Fruit fly (Drosophila melanogaster) whole organism, wandering third instar larva: ENCODE data around the gene Lrch.

Experiments
- Abd-B ChIP-seq: fragments of >200 bp; optimal IDR thresholded peaks from 2 replicates; lab custom pipeline; 2017; ENCODE audit warnings: missing biosample characterization, missing genetic modification characterization
- CG9705 ChIP-seq: fragments of 200-800 bp; sonication (Bioruptor generic); optimal IDR thresholded peaks from 2 replicates; lab custom pipeline; 2018; ENCODE audit warnings: missing biosample characterization, mild to moderate bottlenecking, missing genetic modification characterization
- CrebA ChIP-seq: fragments of 200-800 bp; sonication (Bioruptor generic); optimal IDR thresholded peaks from 2 replicates; lab custom pipeline; 2016; ENCODE audit warnings: missing biosample characterization, mild to moderate bottlenecking, missing genetic modification characterization, borderline replicate concordance
- Dfd ChIP-seq: fragments of >200 bp; optimal IDR thresholded peaks from 2 replicates; lab custom pipeline; 2017; ENCODE audit warnings: missing biosample characterization, missing genetic modification characterization
- Dif ChIP-seq: fragments of 200-275, 200-300 bp; sonication (Bioruptor generic); optimal IDR thresholded peaks from 2 replicates; lab custom pipeline; 2018; ENCODE audit warnings: missing biosample characterization, missing genetic modification characterization; ENCODE audit not compliant: partially characterized antibody
- GATAd ChIP-seq: sonication (Bioruptor generic); optimal IDR thresholded peaks from 2 replicates; lab custom pipeline; 2016; ENCODE audit warnings: missing biosample characterization, missing genetic modification characterization
- HLH106 ChIP-seq: fragments of 200-800 bp; optimal IDR thresholded peaks from 3 replicates; lab custom pipeline; 2019; ENCODE audit warnings: missing biosample characterization, mild to moderate bottlenecking, missing genetic modification characterization, moderate library complexity
- Hnf4 ChIP-seq: fragments of 200-800 bp; sonication (Bioruptor generic); optimal IDR thresholded peaks from 2 replicates; lab custom pipeline; 2016; ENCODE audit warnings: missing biosample characterization, mild to moderate bottlenecking, missing genetic modification characterization
- Hr78 ChIP-seq: fragments of >200 bp; optimal IDR thresholded peaks from 2 replicates; lab custom pipeline; 2017; ENCODE audit warnings: missing biosample characterization, missing genetic modification characterization
- Hr83 ChIP-seq: fragments of 200-300 bp; sonication (Bioruptor generic); optimal IDR thresholded peaks from 2 replicates; lab custom pipeline; 2016; ENCODE audit warnings: missing biosample characterization, mild to moderate bottlenecking, missing genetic modification characterization, moderate library complexity; ENCODE audit not compliant: poor library complexity, severe bottlenecking
- N ChIP-seq: fragments of >200 bp; optimal IDR thresholded peaks from 2 replicates; lab custom pipeline; 2018; ENCODE audit warnings: missing biosample characterization, missing external identifiers, missing genetic modification characterization
- OdsH ChIP-seq: fragments of 200-800 bp; sonication (Bioruptor generic); optimal IDR thresholded peaks from 2 replicates; lab custom pipeline; 2016; ENCODE audit warnings: missing biosample characterization, mild to moderate bottlenecking, missing genetic modification characterization
- Rel ChIP-seq, 2 experiments: fragments of 200-800 bp; sonication (Bioruptor generic) in 1 of 2; optimal IDR thresholded peaks; 2 replicates in 1 of 2; 3 replicates in 1 of 2; lab custom pipeline; 2016 to 2019; ENCODE audit warnings: mild to moderate bottlenecking in 2 of 2, missing biosample characterization in 2 of 2, missing genetic modification characterization in 2 of 2, moderate library complexity in 1 of 2
- Sp1 ChIP-seq: fragments of 200-800 bp; sonication (Bioruptor generic); optimal IDR thresholded peaks from 3 replicates; lab custom pipeline; 2019; ENCODE audit warnings: missing biosample characterization, mild to moderate bottlenecking, missing genetic modification characterization, moderate library complexity
- Vsx2 ChIP-seq: fragments of 200-300, 225-300 bp; sonication (Bioruptor generic); optimal IDR thresholded peaks from 2 replicates; lab custom pipeline; 2018; ENCODE audit warnings: missing biosample characterization, missing genetic modification characterization; ENCODE audit not compliant: partially characterized antibody
- br ChIP-seq: fragments of 200-800 bp; sonication (Bioruptor generic); optimal IDR thresholded peaks from 2 replicates; lab custom pipeline; 2016; ENCODE audit warnings: missing biosample characterization, missing genetic modification characterization
- brk ChIP-seq: fragments of 200-800 bp; sonication (Bioruptor generic); optimal IDR thresholded peaks from 2 replicates; lab custom pipeline; 2016; ENCODE audit warnings: missing biosample characterization, mild to moderate bottlenecking, missing genetic modification characterization
- dl ChIP-seq, 2 experiments: fragments of 175-275, 200-275 bp in 1 of 2; fragments of 200-275 bp in 1 of 2; sonication (Bioruptor generic); optimal IDR thresholded peaks; lab custom pipeline; 2018; ENCODE audit warnings: mild to moderate bottlenecking in 2 of 2, missing biosample characterization in 2 of 2, missing genetic modification characterization in 2 of 2, moderate library complexity in 2 of 2; ENCODE audit not compliant: partially characterized antibody in 2 of 2, insufficient read depth in 1 of 2
- dmrt93B ChIP-seq: fragments of 200-800 bp; sonication (Bioruptor generic); optimal IDR thresholded peaks from 2 replicates; lab custom pipeline; 2018; ENCODE audit warnings: missing biosample characterization, mild to moderate bottlenecking, missing genetic modification characterization
- dsf ChIP-seq: sonication (Bioruptor generic); optimal IDR thresholded peaks from 2 replicates; lab custom pipeline; 2016; ENCODE audit warnings: missing biosample characterization, missing genetic modification characterization, borderline replicate concordance
- ey ChIP-seq: fragments of 200-800 bp; sonication (Bioruptor generic); optimal IDR thresholded peaks from 2 replicates; lab custom pipeline; 2016; ENCODE audit warnings: missing biosample characterization, missing genetic modification characterization
- foxo ChIP-seq, 2 experiments: fragments of 200-800 bp; sonication (Bioruptor generic); optimal IDR thresholded peaks; 2 replicates in 1 of 2; 3 replicates in 1 of 2; lab custom pipeline; 2016 to 2017; ENCODE audit warnings: missing biosample characterization in 2 of 2, missing genetic modification characterization in 2 of 2
- fru ChIP-seq: fragments of 200-800 bp; sonication (Bioruptor generic); optimal IDR thresholded peaks from 3 replicates; lab custom pipeline; 2016; ENCODE audit warnings: missing biosample characterization, mild to moderate bottlenecking, missing genetic modification characterization
- h ChIP-seq: fragments of 200-800 bp; sonication (Bioruptor generic); optimal IDR thresholded peaks from 3 replicates; lab custom pipeline; 2016; ENCODE audit warnings: missing biosample characterization, mild to moderate bottlenecking, missing genetic modification characterization
- lola ChIP-seq: fragments of >200 bp; optimal IDR thresholded peaks from 2 replicates; lab custom pipeline; 2017; ENCODE audit warnings: missing biosample characterization, missing genetic modification characterization
- pan ChIP-seq: fragments of >200 bp; optimal IDR thresholded peaks from 2 replicates; lab custom pipeline; 2017
- psq ChIP-seq: fragments of 200-800 bp; sonication (Bioruptor generic); optimal IDR thresholded peaks from 3 replicates; lab custom pipeline; 2017; ENCODE audit warnings: missing biosample characterization, mild to moderate bottlenecking, missing genetic modification characterization, moderate library complexity
- rgr ChIP-seq: fragments of 200-800 bp; sonication (Bioruptor generic); optimal IDR thresholded peaks from 3 replicates; lab custom pipeline; 2016; ENCODE audit warnings: missing biosample characterization, mild to moderate bottlenecking, missing genetic modification characterization
- sage ChIP-seq: fragments of 200-800 bp; sonication (Bioruptor generic); optimal IDR thresholded peaks from 2 replicates; lab custom pipeline; 2016; ENCODE audit warnings: missing biosample characterization, mild to moderate bottlenecking, missing genetic modification characterization
- tai ChIP-seq: sonication (Bioruptor generic); optimal IDR thresholded peaks from 2 replicates; lab custom pipeline; 2016; ENCODE audit warnings: missing biosample characterization, missing genetic modification characterization
- usp ChIP-seq: fragments of >200 bp; optimal IDR thresholded peaks from 2 replicates; lab custom pipeline; 2017; ENCODE audit warnings: missing biosample characterization, missing genetic modification characterization
- woc ChIP-seq: sonication (Bioruptor generic); optimal IDR thresholded peaks from 2 replicates; lab custom pipeline; 2016; ENCODE audit warnings: missing biosample characterization, mild to moderate bottlenecking, missing genetic modification characterization

Lrch gene

dm6 chr2L:17427929-17428456 is 44.1 kb upstream of the Lrch start:
- no peak for TF ChIP-seq Hr78 (GFP tag; lab: Kevin White, UChicago)
- peak; percentile 86 for TF ChIP-seq h (GFP tag; lab: Kevin White, UChicago)
- peak; percentile 33 for TF ChIP-seq rgr (GFP tag; lab: Kevin White, UChicago)
- TF ChIP-seq dl (GFP tag; optimal IDR thresholded peaks at IDR 0.05; lab: Kevin White, UChicago; ENCODE audit: insufficient read depth in 1 of 2, partially characterized antibody in 2 of 2), result peak; percentile 78 to 83
- TF ChIP-seq sage, result no peak
- peak; percentile 41 for TF ChIP-seq Rel (GFP tag; optimal IDR thresholded peaks at IDR 0.05; lab: Kevin White, UChicago)
- TF ChIP-seq Rel (tag; optimal IDR thresholded peaks at IDR 0.05; lab: Kevin White, UChicago), result peak; percentile 61
- peak; percentile 8 for TF ChIP-seq fru (GFP tag; lab: Kevin White, UChicago)
- TF ChIP-seq Dif (GFP tag; lab: Kevin White, UChicago), result peak; percentile 93
- TF ChIP-seq N (GFP tag; lab: Kevin White, UChicago), result no peak
- no peak for TF ChIP-seq pan (lab: Kevin White, UChicago)
- peak; percentile 20 for TF ChIP-seq Sp1
- no peak for TF ChIP-seq OdsH (GFP tag; lab: Kevin White, UChicago)
- TF ChIP-seq br, result peak; percentile 41
- no peak for TF ChIP-seq usp (GFP tag; lab: Kevin White, UChicago)
- peak; percentile 24 for TF ChIP-seq psq (GFP tag; lab: Kevin White, UChicago)
- peak; percentile 39 for TF ChIP-seq Hnf4
- TF ChIP-seq brk (GFP tag; lab: Kevin White, UChicago), result peak; percentile 8
- peak; percentile 50 for TF ChIP-seq CrebA (GFP tag; lab: Kevin White, UChicago)
- TF ChIP-seq foxo (GFP tag; optimal IDR thresholded peaks at IDR 0.05; lab: Kevin White, UChicago), result peak in 1 of 2 experiments; percentile 8

- no peak for TF ChIP-seq GATAd (GFP tag; lab: Kevin White, UChicago)
- no peak for TF ChIP-seq Dfd (GFP tag; lab: Kevin White, UChicago)
- TF ChIP-seq Abd-B (GFP tag; lab: Kevin White, UChicago), result no peak
- TF ChIP-seq fru (GFP tag; lab: Kevin White, UChicago), result peak; percentile 1
- no peak for TF ChIP-seq Rel (GFP tag; optimal IDR thresholded peaks at IDR 0.05; lab: Kevin White, UChicago)
- no peak for TF ChIP-seq Rel (tag; optimal IDR thresholded peaks at IDR 0.05; lab: Kevin White, UChicago)
- TF ChIP-seq Hr83 (GFP tag; lab: Kevin White, UChicago), result no peak
- peak in 1 of 2 experiments; percentile 3 for TF ChIP-seq foxo (GFP tag; optimal IDR thresholded peaks at IDR 0.05; lab: Kevin White, UChicago)
- no peak for TF ChIP-seq Dif (GFP tag; lab: Kevin White, UChicago)
- TF ChIP-seq ey (GFP tag; lab: Kevin White, UChicago), result peak; percentile 8
- TF ChIP-seq pan (lab: Kevin White, UChicago), result no peak
- TF ChIP-seq br, result no peak
Observed at dm6 chr2L:17427187-17427586, 43.3 kb upstream of the Lrch start.

DNA sequence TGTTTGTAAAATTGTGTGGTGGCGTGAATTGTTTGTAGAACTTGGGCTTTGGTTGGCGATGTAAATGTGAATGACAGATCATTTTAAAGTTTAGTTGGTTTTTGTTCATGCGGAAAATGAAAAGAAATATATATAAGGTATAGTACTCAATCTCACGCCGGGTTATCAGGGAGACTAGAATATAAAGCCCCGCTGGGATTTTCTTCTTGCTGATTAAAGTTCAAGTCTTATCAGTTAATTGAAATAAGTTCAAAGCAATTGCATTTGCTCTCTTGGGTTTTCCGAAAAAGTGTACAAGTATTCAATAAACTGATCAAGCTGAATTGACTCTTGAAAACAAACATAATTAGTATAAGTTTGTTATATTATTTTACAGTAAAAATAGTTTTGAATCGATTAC is 41.5 kb upstream of the Lrch start:
- no peak for TF ChIP-seq tai (GFP tag; lab: Kevin White, UChicago)
- TF ChIP-seq foxo (GFP tag; optimal IDR thresholded peaks at IDR 0.05; lab: Kevin White, UChicago), result no peak
- no peak for TF ChIP-seq Rel (GFP tag; optimal IDR thresholded peaks at IDR 0.05; lab: Kevin White, UChicago)
- TF ChIP-seq Rel (tag; optimal IDR thresholded peaks at IDR 0.05; lab: Kevin White, UChicago), result peak; percentile 84
- TF ChIP-seq Hnf4, result no peak
- TF ChIP-seq GATAd (GFP tag; lab: Kevin White, UChicago), result no peak
- no peak for TF ChIP-seq dsf (GFP tag; lab: Kevin White, UChicago)

dm6 chr2L:17425005-17425404 is 41.1 kb upstream of the Lrch start:
- TF ChIP-seq br (no peak), dmrt93B (GFP tag; lab: Kevin White, UChicago) (no peak), lola (GFP tag; lab: Kevin White, UChicago) (no peak), CG9705 (no peak), CrebA (GFP tag; lab: Kevin White, UChicago) (no peak), rgr (GFP tag; lab: Kevin White, UChicago) (no peak), Vsx2 (no peak), Rel (GFP tag; optimal IDR thresholded peaks at IDR 0.05; lab: Kevin White, UChicago) (no peak), Rel (tag; optimal IDR thresholded peaks at IDR 0.05; lab: Kevin White, UChicago) (no peak), HLH106 (tag; lab: Kevin White, UChicago) (no peak), GATAd (GFP tag; lab: Kevin White, UChicago) (no peak), woc (GFP tag; lab: Kevin White, UChicago) (no peak), Dif (GFP tag; lab: Kevin White, UChicago) (no peak), usp (GFP tag; lab: Kevin White, UChicago) (no peak)
